Worm (Caenorhabditis elegans) whole organism, L4 larva: ENCODE measurements around the gene cyp-25A2.
A peak's percentile ranks its signal among the peaks of the same experiment; 100 is the strongest.

Experiments
- F26F4.8 ChIP-seq: fragments of 200-800 bp; sonication (Bioruptor generic); conservative IDR thresholded peaks from 2 replicates; pipeline ENCODE4 v1.3.6; 2022; ENCODE audit warnings: missing genetic modification characterization, missing compliant biosample characterization
- R02D3.7 ChIP-seq: fragments of 150-350 bp; sonication (generic microtip); optimal IDR thresholded peaks from 3 replicates; lab custom pipeline; 2014; ENCODE audit warnings: missing biosample characterization, missing genetic modification characterization
- T20F7.1 ChIP-seq: fragments of 200-800 bp; sonication (Bioruptor generic); optimal IDR thresholded peaks from 2 replicates; lab custom pipeline; 2018; ENCODE audit warnings: mild to moderate bottlenecking, missing genetic modification characterization, missing compliant biosample characterization
- Y105C5A.15 ChIP-seq: fragments of 200-800 bp; sonication (Bioruptor generic); IDR thresholded peaks from 2 replicates; pipeline ENCODE4 v1.3.6; 2022; ENCODE audit warnings: missing genetic modification characterization, missing compliant biosample characterization
- Y48G9A.11 ChIP-seq: fragments of 200-800 bp; sonication (Bioruptor generic); IDR thresholded peaks from 2 replicates; pipeline ENCODE4 v1.3.6; 2022; ENCODE audit warnings: missing genetic modification reagents, missing genetic modification characterization, missing compliant biosample characterization
- Y75B8A.6 ChIP-seq: fragments of 200-800 bp; sonication (Bioruptor generic); IDR thresholded peaks from 2 replicates; pipeline ENCODE4 v1.3.6; 2022; ENCODE audit warnings: missing genetic modification reagents, missing genetic modification characterization, missing compliant biosample characterization
- aha-1 ChIP-seq: fragments of 150-350 bp; peaks from one replicate; lab custom pipeline; 2014; ENCODE audit warnings: missing biosample characterization, missing genetic modification characterization
- ama-1 ChIP-seq: fragments of 150-350 bp; optimal IDR thresholded peaks from 2 replicates; lab custom pipeline; 2014; ENCODE audit warnings: inconsistent platforms, mixed read lengths
- ceh-32 ChIP-seq: sonication (generic microtip); optimal IDR thresholded peaks from 2 replicates; lab custom pipeline; 2016; ENCODE audit warnings: mild to moderate bottlenecking, missing genetic modification characterization, missing compliant biosample characterization; ENCODE audit not compliant: poor library complexity
- ces-1 ChIP-seq: fragments of 150-350 bp; sonication (generic microtip); optimal IDR thresholded peaks from 4 replicates; lab custom pipeline; 2014; ENCODE audit warnings: missing biosample characterization, missing genetic modification reagents, missing genetic modification characterization
- cey-2 ChIP-seq: sonication (generic microtip); optimal IDR thresholded peaks from 3 replicates; lab custom pipeline; 2017; ENCODE audit warnings: missing genetic modification characterization, mild to moderate bottlenecking, missing compliant biosample characterization, antibody characterized with exemption, borderline replicate concordance; ENCODE audit not compliant: insufficient read depth
- daf-19 ChIP-seq: fragments of 200-800 bp; sonication (Bioruptor generic); conservative IDR thresholded peaks from 2 replicates; pipeline ENCODE4 v1.3.6; 2022; ENCODE audit warnings: missing genetic modification characterization, missing compliant biosample characterization
- dmd-6 ChIP-seq: fragments of 200-800 bp; sonication (Bioruptor generic); IDR thresholded peaks from 2 replicates; pipeline ENCODE4 v1.3.6; 2022; ENCODE audit warnings: missing genetic modification reagents, missing genetic modification characterization, missing compliant biosample characterization
- dmd-9 ChIP-seq: fragments of 200-800 bp; sonication (Bioruptor generic); IDR thresholded peaks from 2 replicates; pipeline ENCODE4 v1.3.6; 2022; ENCODE audit warnings: missing genetic modification reagents, missing genetic modification characterization, missing compliant biosample characterization
- egl-27 ChIP-seq: sonication (generic microtip); optimal IDR thresholded peaks from 3 replicates; lab custom pipeline; 2017; ENCODE audit warnings: missing biosample characterization, missing genetic modification reagents, missing genetic modification characterization
- egl-43 ChIP-seq: fragments of 200-800 bp; sonication (Bioruptor generic); IDR thresholded peaks from 2 replicates; pipeline ENCODE4 v1.3.6; 2022; ENCODE audit warnings: missing genetic modification reagents, missing genetic modification characterization, missing compliant biosample characterization
- fkh-10 ChIP-seq: fragments of 150-350 bp; optimal IDR thresholded peaks from 2 replicates; lab custom pipeline; 2014; ENCODE audit warnings: missing biosample characterization, missing genetic modification reagents, missing genetic modification characterization
- fos-1 ChIP-seq: fragments of 150-350 bp; optimal IDR thresholded peaks from 2 replicates; lab custom pipeline; 2014; ENCODE audit warnings: missing biosample characterization, missing genetic modification characterization
- gei-8 ChIP-seq: fragments of 200-800 bp; sonication (Bioruptor generic); optimal IDR thresholded peaks from 2 replicates; lab custom pipeline; 2018; ENCODE audit warnings: mild to moderate bottlenecking, missing genetic modification characterization, missing compliant biosample characterization
- hif-1 ChIP-seq, 2 experiments: sonication (generic microtip); optimal IDR thresholded peaks; 2 replicates each; lab custom pipeline; 2016 to 2017; ENCODE audit warnings: missing compliant biosample characterization in 2 of 2, missing genetic modification characterization in 2 of 2, missing genetic modification reagents in 2 of 2, missing genotype in 2 of 2, mild to moderate bottlenecking in 1 of 2
- hlh-11 ChIP-seq: fragments of 200-800 bp; sonication (Bioruptor generic); optimal IDR thresholded peaks from 2 replicates; lab custom pipeline; 2018; ENCODE audit warnings: mild to moderate bottlenecking, missing genetic modification characterization, missing compliant biosample characterization
- hlh-30 ChIP-seq: sonication (generic microtip); optimal IDR thresholded peaks from 2 replicates; lab custom pipeline; 2017; ENCODE audit warnings: antibody characterized with exemption, mild to moderate bottlenecking, missing genetic modification characterization, missing compliant biosample characterization; ENCODE audit not compliant: insufficient read depth
- jun-1 ChIP-seq: fragments of 150-350 bp; optimal IDR thresholded peaks from 2 replicates; lab custom pipeline; 2014; ENCODE audit warnings: missing biosample characterization, missing genetic modification reagents, missing genetic modification characterization
- lin-13 ChIP-seq: fragments of 150-350 bp; optimal IDR thresholded peaks from 2 replicates; lab custom pipeline; 2014; ENCODE audit warnings: missing biosample characterization, missing genetic modification reagents, missing genetic modification characterization
- lin-29 ChIP-seq: fragments of 200-800 bp; sonication (Bioruptor generic); IDR thresholded peaks from 2 replicates; pipeline ENCODE4 v1.3.6; 2022; ENCODE audit warnings: missing genetic modification reagents, missing genetic modification characterization, missing compliant biosample characterization
- lin-39 ChIP-seq: fragments of 150-350 bp; optimal IDR thresholded peaks from 2 replicates; lab custom pipeline; 2014; ENCODE audit warnings: missing biosample characterization, missing genetic modification reagents, missing genetic modification characterization
- lsy-2 ChIP-seq, 2 experiments: fragments of 150-350 bp in 1 of 2; sonication (generic microtip) in 1 of 2; optimal IDR thresholded peaks; 2 replicates each; lab custom pipeline; 2014 to 2017; ENCODE audit warnings: missing biosample characterization in 2 of 2, missing genetic modification characterization in 2 of 2
- madf-9 ChIP-seq: fragments of 200-800 bp; sonication (Bioruptor generic); conservative IDR thresholded peaks from 2 replicates; pipeline ENCODE4 v1.3.6; 2022; ENCODE audit warnings: missing genetic modification reagents, missing genetic modification characterization, missing compliant biosample characterization
- mdt-29 ChIP-seq: fragments of 200-800 bp; sonication (Bioruptor generic); IDR thresholded peaks from 2 replicates; pipeline ENCODE4 v1.3.6; 2022; ENCODE audit warnings: missing genetic modification reagents, missing genetic modification characterization, missing compliant biosample characterization
- mep-1 ChIP-seq: fragments of 150-350 bp; sonication (generic microtip); optimal IDR thresholded peaks from 3 replicates; lab custom pipeline; 2014; ENCODE audit warnings: missing biosample characterization, missing genetic modification characterization
- mes-2 ChIP-seq: sonication (generic microtip); optimal IDR thresholded peaks from 2 replicates; lab custom pipeline; 2016; ENCODE audit warnings: missing genotype, mild to moderate bottlenecking, missing genetic modification characterization, missing compliant biosample characterization; ENCODE audit not compliant: poor library complexity, severe bottlenecking
- mxl-3 ChIP-seq: fragments of 200-800 bp; sonication (Bioruptor generic); optimal IDR thresholded peaks from 2 replicates; lab custom pipeline; 2018; ENCODE audit warnings: mild to moderate bottlenecking, missing genetic modification characterization, missing compliant biosample characterization
- nhr-10 ChIP-seq: fragments of 150-350 bp; optimal IDR thresholded peaks from 2 replicates; lab custom pipeline; 2014; ENCODE audit warnings: missing biosample characterization, missing genetic modification characterization
- nhr-28 ChIP-seq: fragments of 150-350 bp; optimal IDR thresholded peaks from 2 replicates; lab custom pipeline; 2014; ENCODE audit warnings: missing biosample characterization, missing genetic modification characterization
- rbr-2 ChIP-seq: sonication (generic microtip); optimal IDR thresholded peaks from 2 replicates; lab custom pipeline; 2016; ENCODE audit warnings: missing genotype, missing genetic modification characterization, missing compliant biosample characterization
- saeg-2 ChIP-seq: fragments of 200-800 bp; sonication (Bioruptor generic); IDR thresholded peaks from 2 replicates; pipeline ENCODE4 v1.3.6; 2022; ENCODE audit warnings: missing genetic modification reagents, missing genetic modification characterization, missing compliant biosample characterization
- snpc-4 ChIP-seq: fragments of 150-350 bp; optimal IDR thresholded peaks from 2 replicates; lab custom pipeline; 2014; ENCODE audit warnings: missing biosample characterization, missing genetic modification characterization
- tag-97 ChIP-seq: fragments of 200-800 bp; sonication (Bioruptor generic); IDR thresholded peaks from 2 replicates; pipeline ENCODE4 v1.3.6; 2022; ENCODE audit warnings: missing genetic modification characterization, missing compliant biosample characterization
- unc-130 ChIP-seq: sonication (generic microtip); optimal IDR thresholded peaks from 2 replicates; lab custom pipeline; 2016; ENCODE audit warnings: missing genetic modification reagents, missing genetic modification characterization, missing compliant biosample characterization
- unc-39 ChIP-seq: sonication (generic microtip); optimal IDR thresholded peaks from 2 replicates; lab custom pipeline; 2017; ENCODE audit warnings: missing biosample characterization, missing genetic modification characterization
- unc-62 ChIP-seq, 3 experiments: fragments of 150-350 bp in 1 of 3; sonication (generic microtip); optimal IDR thresholded peaks in 2 of 3; peaks in 1 of 3; 1 replicate in 1 of 3; 2 replicates in 2 of 3; lab custom pipeline; 2014 to 2017; ENCODE audit warnings: missing biosample characterization in 3 of 3, missing genetic modification characterization in 3 of 3, missing genetic modification reagents in 3 of 3, missing genotype in 1 of 3
- vab-7 ChIP-seq: fragments of 200-800 bp; sonication (Bioruptor generic); IDR thresholded peaks from 2 replicates; pipeline ENCODE4 v1.3.6; 2022; ENCODE audit warnings: missing genetic modification reagents, missing genetic modification characterization, missing compliant biosample characterization
- zag-1 ChIP-seq: fragments of 150-350 bp; optimal IDR thresholded peaks from 2 replicates; lab custom pipeline; 2014; ENCODE audit warnings: missing biosample characterization, missing genetic modification characterization
- zfp-3 ChIP-seq: fragments of 200-800 bp; sonication (Bioruptor generic); conservative IDR thresholded peaks from 2 replicates; pipeline ENCODE4 v1.3.6; 2022; ENCODE audit warnings: missing genetic modification reagents, missing genetic modification characterization, missing compliant biosample characterization
- zip-2 ChIP-seq: fragments of 150-350 bp; optimal IDR thresholded peaks from 2 replicates; lab custom pipeline; 2014; ENCODE audit warnings: missing biosample characterization, missing genetic modification characterization
- ztf-11 ChIP-seq: fragments of 150-350 bp; optimal IDR thresholded peaks from 2 replicates; lab custom pipeline; 2014; ENCODE audit warnings: missing biosample characterization, missing genetic modification characterization
- ztf-7 ChIP-seq: fragments of 150-350 bp; optimal IDR thresholded peaks from 2 replicates; lab custom pipeline; 2014; ENCODE audit warnings: missing biosample characterization, missing genetic modification characterization

cyp-25A2 gene

ce11 chrIII:3862918-3863385, 27.9 kb downstream of the cyp-25A2 start, which contains the start of gene brc-1 (continued):
- TF ChIP-seq saeg-2 (GFP tag; lab: Robert Waterston, UW): 0 out of 2 replicates have a peak, but pooled peaks have one; percentile 8
- no peak for TF ChIP-seq mdt-29
- no peak for TF ChIP-seq fos-1 (tag; lab: Kevin White, UChicago)
- no peak for TF ChIP-seq cey-2 (tag; lab: Kevin White, UChicago)
- peak; percentile 73 for TF ChIP-seq T20F7.1
- TF ChIP-seq egl-43 (GFP tag; lab: Robert Waterston, UW): peak; percentile 85
- TF ChIP-seq Y75B8A.6: peak; percentile 41; the same call in 1 of the 2 replicates
- TF ChIP-seq jun-1 (tag; lab: Kevin White, UChicago): peak; percentile 29
- TF ChIP-seq lin-39 (tag; lab: Kevin White, UChicago): no peak

ce11 chrIII:3863814-3864507, 28.9 kb downstream of the cyp-25A2 start, which contains the start of gene acs-19:
Gene acs-19 (plus strand): TSS chrIII:3864489.
- TF ChIP-seq ztf-11 (tag; lab: Kevin White, UChicago) (no peak), rbr-2 (peak; percentile 9), R02D3.7 (tag; lab: Kevin White, UChicago) (no peak), zag-1 (tag; lab: Kevin White, UChicago) (no peak), daf-19 (GFP tag; lab: Robert Waterston, UW) (no peak), unc-39 (tag; lab: Kevin White, UChicago) (no peak), ztf-7 (tag; lab: Kevin White, UChicago) (no peak), ceh-32 (tag; lab: Kevin White, UChicago) (no peak), hif-1 (tag; optimal IDR thresholded peaks at IDR 0.05; lab: Kevin White, UChicago) (peak in 1 of 2 experiments; percentile 30), dmd-6 (GFP tag; lab: Robert Waterston, UW) (no peak), vab-7 (GFP tag; lab: Robert Waterston, UW) (no peak), zfp-3 (GFP tag; lab: Robert Waterston, UW) (0 out of 2 replicates have a peak, but pooled peaks have one; percentile 19), fkh-10 (GFP tag; lab: Kevin White, UChicago) (no peak), mes-2 (tag; lab: Kevin White, UChicago) (no peak), mep-1 (tag; lab: Kevin White, UChicago) (peak; percentile 29), unc-130 (GFP tag; lab: Kevin White, UChicago) (no peak), Y105C5A.15 (no peak), snpc-4 (tag; lab: Kevin White, UChicago) (no peak), aha-1 (tag; lab: Kevin White, UChicago) (peak; percentile 95), nhr-28 (tag; lab: Kevin White, UChicago) (no peak), lsy-2 (tag; optimal IDR thresholded peaks at IDR 0.05; lab: Kevin White, UChicago) (peak in 1 of 2 experiments; percentile 34), nhr-10 (tag; lab: Kevin White, UChicago) (no peak), ces-1 (peak; percentile 87), gei-8 (GFP tag; lab: Kevin White, UChicago) (peak; percentile 7), Y48G9A.11 (GFP tag; lab: Robert Waterston, UW) (0 out of 2 replicates have a peak, but pooled peaks have one; percentile 25), saeg-2 (GFP tag; lab: Robert Waterston, UW) (no peak), madf-9 (GFP tag; lab: Robert Waterston, UW) (no peak), hlh-30 (tag; lab: Kevin White, UChicago) (peak; percentile 1), lin-29 (GFP tag; lab: Robert Waterston, UW) (no peak), mxl-3 (GFP tag; lab: Kevin White, UChicago) (no peak), lin-13 (GFP tag; lab: Kevin White, UChicago) (no peak), zip-2 (tag; lab: Kevin White, UChicago) (no peak), dmd-9 (GFP tag; lab: Robert Waterston, UW) (no peak), hlh-11 (tag; lab: Kevin White, UChicago) (peak; percentile 17), F26F4.8 (GFP tag; lab: Robert Waterston, UW) (no peak), ama-1 (lab: Kevin White, UChicago) (no peak), egl-27 (tag; lab: Kevin White, UChicago) (no peak), tag-97 (GFP tag; lab: Robert Waterston, UW) (no peak), unc-62 (GFP tag; optimal IDR thresholded peaks at IDR 0.05 in 1 of 2; lab: Kevin White, UChicago) (no peak), unc-62 (tag; optimal IDR thresholded peaks at IDR 0.05; lab: Kevin White, UChicago) (no peak)
